Fruit fly (Drosophila melanogaster) whole organism, embryonic: Measurements from ENCODE around the gene CG17637.

Experiments used
- Ada2b ChIP-seq: fragments of 200-800 bp; sonication (Bioruptor generic); IDR thresholded peaks from 2 replicates; pipeline ENCODE4 v1.3.6; 2022; ENCODE audit warnings: missing biosample characterization, missing genetic modification characterization
- BEAF-32 ChIP-seq: fragments of 200-800 bp; sonication (Bioruptor generic); optimal IDR thresholded peaks from 3 replicates; lab custom pipeline; 2017; ENCODE audit warnings: missing biosample characterization, missing genetic modification characterization, mild to moderate bottlenecking, moderate library complexity, missing genetic modification reagents
- CG10543 ChIP-seq: fragments of 200-800 bp; sonication (Bioruptor generic); optimal IDR thresholded peaks from 3 replicates; lab custom pipeline; 2017; ENCODE audit warnings: missing biosample characterization, mild to moderate bottlenecking, missing genetic modification characterization, moderate library complexity
- CG12299 ChIP-seq: fragments of 200-800 bp; sonication (Bioruptor generic); optimal IDR thresholded peaks from 2 replicates; lab custom pipeline; 2018; ENCODE audit warnings: missing biosample characterization, mild to moderate bottlenecking, missing genetic modification characterization
- CG12769 ChIP-seq: fragments of 200-800 bp; sonication (Bioruptor generic); optimal IDR thresholded peaks from 2 replicates; lab custom pipeline; 2019; ENCODE audit warnings: missing biosample characterization, mild to moderate bottlenecking, missing genetic modification characterization, moderate library complexity
- CG12942 ChIP-seq: fragments of 200-800 bp; sonication (Bioruptor generic); optimal IDR thresholded peaks from 3 replicates; lab custom pipeline; 2016; ENCODE audit warnings: missing biosample characterization, missing genetic modification characterization
- CG13287 ChIP-seq: fragments of 200-800 bp; sonication (Bioruptor generic); IDR thresholded peaks from 2 replicates; pipeline ENCODE4 v1.3.6; 2022; ENCODE audit warnings: missing biosample characterization, missing genetic modification characterization; ENCODE audit not compliant: partially characterized antibody
- CG14710 ChIP-seq: fragments of 200-800 bp; sonication (Bioruptor generic); optimal IDR thresholded peaks from 3 replicates; lab custom pipeline; 2019; ENCODE audit warnings: missing biosample characterization, mild to moderate bottlenecking, missing genetic modification characterization, moderate library complexity
- CG15514 ChIP-seq: fragments of 200-800 bp; sonication (Bioruptor generic); optimal IDR thresholded peaks from 3 replicates; lab custom pipeline; 2017; ENCODE audit warnings: missing biosample characterization, missing genetic modification characterization, mild to moderate bottlenecking, moderate library complexity, missing genetic modification reagents
- CG16779 ChIP-seq: fragments of 200-800 bp; sonication (Bioruptor generic); IDR thresholded peaks from 2 replicates; pipeline ENCODE4 v1.3.6; 2022; ENCODE audit warnings: missing biosample characterization, missing genetic modification characterization
- CG17328 ChIP-seq: fragments of 200-800 bp; sonication (Bioruptor generic); IDR thresholded peaks from 2 replicates; pipeline ENCODE4 v1.3.6; 2022; ENCODE audit warnings: missing biosample characterization, missing genetic modification characterization
- CG17612 ChIP-seq: fragments of 200-800 bp; sonication (Bioruptor generic); IDR thresholded peaks from 2 replicates; pipeline ENCODE4 v1.3.6; 2022; ENCODE audit warnings: missing biosample characterization, missing genetic modification characterization
- CG2712 ChIP-seq: fragments of 200-800 bp; optimal IDR thresholded peaks from 3 replicates; lab custom pipeline; 2019; ENCODE audit warnings: missing biosample characterization, mild to moderate bottlenecking, missing genetic modification characterization, moderate library complexity
- CG2875 ChIP-seq: fragments of 200-800 bp; sonication (Bioruptor generic); optimal IDR thresholded peaks from 2 replicates; lab custom pipeline; 2017; ENCODE audit warnings: missing biosample characterization, mild to moderate bottlenecking, missing genetic modification characterization, missing genetic modification reagents
- CG33557 ChIP-seq: fragments of 200-800 bp; sonication (Bioruptor generic); optimal IDR thresholded peaks from 2 replicates; lab custom pipeline; 2019; ENCODE audit warnings: missing biosample characterization, mild to moderate bottlenecking, missing genetic modification characterization, moderate library complexity
- CG34224 ChIP-seq: fragments of 200-800 bp; sonication (Bioruptor generic); IDR thresholded peaks from 3 replicates; pipeline ENCODE4 v1.3.6; 2022; ENCODE audit warnings: missing biosample characterization, missing genetic modification characterization; ENCODE audit not compliant: partially characterized antibody
- CG7963 ChIP-seq: fragments of 200-800 bp; sonication (Bioruptor generic); IDR thresholded peaks from 3 replicates; pipeline ENCODE4 v1.3.6; 2022; ENCODE audit warnings: missing biosample characterization, missing genetic modification characterization; ENCODE audit not compliant: partially characterized antibody
- CG8924 ChIP-seq: fragments of 200-800 bp; optimal IDR thresholded peaks from 3 replicates; lab custom pipeline; 2019; ENCODE audit warnings: missing biosample characterization, mild to moderate bottlenecking, missing genetic modification characterization, moderate library complexity
- CG9932 ChIP-seq: fragments of 200-800 bp; sonication (Bioruptor generic); IDR thresholded peaks from 2 replicates; pipeline ENCODE4 v1.3.6; 2022; ENCODE audit warnings: missing biosample characterization, missing genetic modification characterization
- CkIIα-i1 ChIP-seq: fragments of 200-800 bp; sonication (Bioruptor generic); IDR thresholded peaks from 2 replicates; pipeline ENCODE4 v1.3.6; 2022; ENCODE audit warnings: missing biosample characterization, missing genetic modification characterization
- Dek ChIP-seq: fragments of 200-800 bp; sonication (Bioruptor generic); optimal IDR thresholded peaks from 3 replicates; lab custom pipeline; 2019; ENCODE audit warnings: missing biosample characterization, mild to moderate bottlenecking, missing genetic modification characterization, moderate library complexity
- Dip3 ChIP-seq: fragments of 200-800 bp; sonication (Bioruptor generic); optimal IDR thresholded peaks from 3 replicates; lab custom pipeline; 2016; ENCODE audit warnings: missing biosample characterization, missing genetic modification characterization
- Drgx ChIP-seq: fragments of 200-800 bp; sonication (Bioruptor generic); IDR thresholded peaks from 2 replicates; pipeline ENCODE4 v1.3.6; 2022; ENCODE audit warnings: missing biosample characterization, missing genetic modification characterization
- Fer1 ChIP-seq: fragments of 200-800 bp; sonication (Bioruptor generic); optimal IDR thresholded peaks from 2 replicates; lab custom pipeline; 2017; ENCODE audit warnings: missing biosample characterization, mild to moderate bottlenecking, missing genetic modification characterization
- HmgZ ChIP-seq: fragments of 200-800 bp; sonication (Bioruptor generic); optimal IDR thresholded peaks from 2 replicates; lab custom pipeline; 2018; ENCODE audit warnings: missing biosample characterization, mild to moderate bottlenecking, missing genetic modification characterization
- Myb ChIP-seq: fragments of 200-800 bp; sonication (Bioruptor generic); optimal IDR thresholded peaks from 2 replicates; lab custom pipeline; 2016; ENCODE audit warnings: missing biosample characterization, missing genetic modification characterization
- NFAT ChIP-seq: fragments of 200-800 bp; sonication (Bioruptor generic); IDR thresholded peaks from 2 replicates; pipeline ENCODE4 v1.3.6; 2022; ENCODE audit warnings: missing biosample characterization, missing genetic modification characterization
- Optix ChIP-seq: fragments of 200-800 bp; sonication (Bioruptor generic); IDR thresholded peaks from 3 replicates; pipeline ENCODE4 v1.3.6; 2022; ENCODE audit warnings: missing biosample characterization, missing genetic modification characterization
- Rfx ChIP-seq: fragments of 200-800 bp; sonication (Bioruptor generic); IDR thresholded peaks from 2 replicates; pipeline ENCODE4 v1.3.6; 2022; ENCODE audit warnings: missing biosample characterization, missing genetic modification characterization
- Six4 ChIP-seq: fragments of 200-800 bp; sonication (Bioruptor generic); optimal IDR thresholded peaks from 2 replicates; lab custom pipeline; 2016; ENCODE audit warnings: missing biosample characterization, missing genetic modification characterization
- Sox102F ChIP-seq: fragments of 200-800 bp; sonication (Bioruptor generic); optimal IDR thresholded peaks from 2 replicates; lab custom pipeline; 2018; ENCODE audit warnings: missing biosample characterization, mild to moderate bottlenecking, missing genetic modification characterization, moderate library complexity
- Spps ChIP-seq: fragments of 200-800 bp; sonication (Bioruptor generic); optimal IDR thresholded peaks from 2 replicates; lab custom pipeline; 2018; ENCODE audit warnings: missing biosample characterization, mild to moderate bottlenecking, missing genetic modification characterization
- Trl ChIP-seq, 3 experiments: fragments of >200 bp in 2 of 3; fragments of 200-800 bp in 1 of 3; sonication (Bioruptor generic) in 1 of 3; optimal IDR thresholded peaks; 2 replicates in 1 of 3; 3 replicates in 2 of 3; lab custom pipeline; 2016 to 2017; ENCODE audit warnings: missing biosample characterization in 1 of 3, missing genetic modification characterization in 1 of 3
- bbx ChIP-seq: fragments of 200-800 bp; sonication (Bioruptor generic); IDR thresholded peaks from 2 replicates; pipeline ENCODE4 v1.3.6; 2022; ENCODE audit warnings: missing biosample characterization, missing genetic modification characterization; ENCODE audit not compliant: partially characterized antibody
- cas ChIP-seq: fragments of 200-800 bp; sonication (Bioruptor generic); IDR thresholded peaks from 2 replicates; pipeline ENCODE4 v1.3.6; 2022; ENCODE audit warnings: missing biosample characterization, missing genetic modification characterization
- da ChIP-seq: fragments of 200-800 bp; sonication (Bioruptor generic); optimal IDR thresholded peaks from 2 replicates; lab custom pipeline; 2016; ENCODE audit warnings: missing biosample characterization, missing genetic modification characterization
- dmrt99B ChIP-seq: fragments of 200-800 bp; sonication (Bioruptor generic); optimal IDR thresholded peaks from 2 replicates; lab custom pipeline; 2018; ENCODE audit warnings: missing biosample characterization, mild to moderate bottlenecking, missing genetic modification characterization, moderate library complexity
- exex ChIP-seq: fragments of 200-800 bp; sonication (Bioruptor generic); optimal IDR thresholded peaks from 4 replicates; lab custom pipeline; 2018; ENCODE audit warnings: missing biosample characterization, mild to moderate bottlenecking, missing genetic modification characterization, moderate library complexity
- eyg ChIP-seq: fragments of 200-800 bp; sonication (Bioruptor generic); optimal IDR thresholded peaks from 3 replicates; lab custom pipeline; 2016; ENCODE audit warnings: missing biosample characterization, missing genetic modification characterization
- fd102C ChIP-seq: fragments of 200-800 bp; sonication (Bioruptor generic); optimal IDR thresholded peaks from 2 replicates; lab custom pipeline; 2018; ENCODE audit warnings: missing biosample characterization, mild to moderate bottlenecking, missing genetic modification characterization, moderate library complexity
- insv ChIP-seq, 2 experiments: fragments of 200-800 bp; sonication (Bioruptor generic); optimal IDR thresholded peaks; 3 replicates each; lab custom pipeline; 2016 to 2018; ENCODE audit warnings: missing biosample characterization in 2 of 2, missing genetic modification characterization in 2 of 2
- maf-S ChIP-seq: fragments of 200-800 bp; sonication (Bioruptor generic); optimal IDR thresholded peaks from 2 replicates; lab custom pipeline; 2016; ENCODE audit warnings: missing biosample characterization, missing genetic modification characterization
- oc ChIP-seq: fragments of 200-800 bp; sonication (Bioruptor generic); optimal IDR thresholded peaks from 2 replicates; lab custom pipeline; 2018; ENCODE audit warnings: missing biosample characterization, mild to moderate bottlenecking, missing genetic modification characterization, moderate library complexity
- pzg ChIP-seq: fragments of 200-800 bp; sonication (Bioruptor generic); optimal IDR thresholded peaks from 3 replicates; lab custom pipeline; 2018; ENCODE audit warnings: missing biosample characterization, mild to moderate bottlenecking, missing genetic modification characterization, moderate library complexity
- scrt ChIP-seq: fragments of 200-800 bp; sonication (Bioruptor generic); optimal IDR thresholded peaks from 2 replicates; lab custom pipeline; 2018; ENCODE audit warnings: missing biosample characterization, mild to moderate bottlenecking, missing genetic modification characterization, moderate library complexity
- sens ChIP-seq: fragments of 200-800 bp; sonication (Bioruptor generic); peaks from one replicate; lab custom pipeline; 2016; ENCODE audit warnings: missing biosample characterization, missing genetic modification characterization
- sim ChIP-seq: fragments of 200-800 bp; sonication (Bioruptor generic); IDR thresholded peaks from 2 replicates; pipeline ENCODE4 v1.3.6; 2022; ENCODE audit warnings: missing biosample characterization, missing genetic modification characterization
- vnd ChIP-seq: fragments of 200-800 bp; sonication (Bioruptor generic); IDR thresholded peaks from 3 replicates; pipeline ENCODE4 v1.3.6; 2022; ENCODE audit warnings: missing biosample characterization, missing genetic modification characterization; ENCODE audit not compliant: partially characterized antibody
- zen ChIP-seq: fragments of 200-800 bp; sonication (Bioruptor generic); optimal IDR thresholded peaks from 3 replicates; lab custom pipeline; 2018; ENCODE audit warnings: missing biosample characterization, mild to moderate bottlenecking, missing genetic modification characterization, moderate library complexity

The CG17637 gene

DNA sequence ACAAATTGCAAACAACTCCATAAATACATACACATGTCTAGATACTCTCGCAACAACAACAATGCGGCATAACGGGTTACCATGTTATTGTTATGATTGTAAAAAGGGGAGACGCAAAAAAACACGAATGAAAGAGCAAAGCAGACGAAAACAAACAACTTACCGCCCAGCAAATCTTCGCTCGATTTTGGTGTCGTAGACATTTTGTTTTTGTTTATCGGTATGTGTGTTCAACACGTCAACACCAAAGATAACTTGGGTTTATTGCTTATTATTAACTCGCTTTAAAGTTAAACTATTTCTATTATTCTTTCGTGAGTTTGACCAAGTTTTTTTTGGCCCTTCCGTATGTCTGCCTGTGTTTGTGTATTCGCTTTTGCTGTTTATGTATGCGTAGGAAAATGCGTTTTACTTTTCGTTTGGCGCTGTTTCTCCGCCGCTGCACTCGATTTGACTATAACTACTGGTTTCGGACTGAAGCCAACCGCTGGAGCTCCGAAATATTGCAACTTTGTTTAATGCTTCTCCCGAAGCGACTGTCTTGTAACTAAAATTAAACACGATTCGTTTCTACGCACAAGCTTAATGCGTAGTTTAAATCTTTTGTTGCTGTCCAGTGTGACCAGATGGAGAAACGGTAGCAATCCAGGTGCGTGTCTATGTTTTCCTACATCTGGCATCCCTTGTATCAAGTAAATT is 15.0 kb downstream of the CG17637 start, which contains the start of gene BNIP3 (continued):
- TF ChIP-seq CG34224 (no peak), vnd (GFP tag; lab: Robert Waterston, UW) (no peak), eyg (GFP tag; lab: Kevin White, UChicago) (no peak), Drgx (GFP tag; lab: Robert Waterston, UW) (0 out of 2 replicates have a peak, but pooled peaks have one; percentile 2), CkIIα-i1 (GFP tag; lab: Robert Waterston, UW) (no peak), Spps (tag; lab: Kevin White, UChicago) (no peak), CG2875 (GFP tag; lab: Kevin White, UChicago) (no peak), maf-S (GFP tag; lab: Kevin White, UChicago) (no peak), fd102C (GFP tag; lab: Kevin White, UChicago) (no peak), CG17328 (GFP tag; lab: Robert Waterston, UW) (no peak), sens (GFP tag; lab: Kevin White, UChicago) (peak; percentile 46), CG14710 (tag; lab: Kevin White, UChicago) (peak; percentile 34), exex (tag; lab: Kevin White, UChicago) (peak; percentile 32), Optix (no peak), CG2712 (tag; lab: Kevin White, UChicago) (peak; percentile 6), Dek (tag; lab: Kevin White, UChicago) (no peak), bbx (GFP tag; lab: Robert Waterston, UW) (peak; percentile 58), CG17612 (GFP tag; lab: Robert Waterston, UW) (no peak), Trl (optimal IDR thresholded peaks at IDR 0.05; lab: Kevin White, UChicago) (no peak), Trl (GFP tag; optimal IDR thresholded peaks at IDR 0.05; lab: Kevin White, UChicago) (no peak), dmrt99B (peak; percentile 13), sim (GFP tag; lab: Robert Waterston, UW) (no peak), Six4 (no peak), CG15514 (GFP tag; lab: Kevin White, UChicago) (peak; percentile 30), CG33557 (GFP tag; lab: Kevin White, UChicago) (no peak), BEAF-32 (peak; percentile 40), Dip3 (no peak), Ada2b (no peak), insv (GFP tag; optimal IDR thresholded peaks at IDR 0.05; lab: Kevin White, UChicago) (no peak), scrt (GFP tag; lab: Kevin White, UChicago) (no peak), CG13287 (no peak; the same call in 1 of the 2 replicates), Fer1 (GFP tag; lab: Kevin White, UChicago) (peak; percentile 6), CG16779 (GFP tag; lab: Robert Waterston, UW) (no peak), CG12299 (tag; lab: Kevin White, UChicago) (peak; percentile 8), cas (GFP tag; lab: Robert Waterston, UW) (no peak), zen (peak; percentile 10), CG12942 (no peak), da (GFP tag; lab: Kevin White, UChicago) (no peak), CG9932 (no peak), Myb (peak; percentile 95), CG12769 (tag; lab: Kevin White, UChicago) (peak; percentile 3), CG7963 (no peak), oc (peak; percentile 26), CG10543 (GFP tag; lab: Kevin White, UChicago) (peak; percentile 68), CG8924 (tag; lab: Kevin White, UChicago) (peak; percentile 63), Sox102F (GFP tag; lab: Kevin White, UChicago) (no peak), NFAT (no peak), Rfx (GFP tag; lab: Robert Waterston, UW) (no peak), pzg (peak; percentile 80), HmgZ (tag; lab: Kevin White, UChicago) (peak; percentile 47)
